Fruit fly (Drosophila melanogaster) whole organism, prepupa: ENCODE data around the gene CG6059.

ENCODE experiments used
- CG10631 ChIP-seq: fragments of 200-800 bp; sonication (Bioruptor generic); optimal IDR thresholded peaks from 2 replicates; lab custom pipeline; 2016; ENCODE audit warnings: missing biosample characterization, missing genetic modification characterization
- CG11294 ChIP-seq: fragments of 200-800 bp; sonication (Bioruptor generic); IDR thresholded peaks from 2 replicates; pipeline ENCODE4 v1.3.6; 2022; ENCODE audit warnings: missing biosample characterization, missing genetic modification characterization
- CG16779 ChIP-seq: fragments of 200-800 bp; sonication (Bioruptor generic); optimal IDR thresholded peaks from 3 replicates; lab custom pipeline; 2017; ENCODE audit warnings: missing biosample characterization, mild to moderate bottlenecking, missing genetic modification characterization
- CG4318 ChIP-seq: fragments of 200-800 bp; sonication (Bioruptor generic); optimal IDR thresholded peaks from 3 replicates; lab custom pipeline; 2017; ENCODE audit warnings: missing biosample characterization, mild to moderate bottlenecking, missing genetic modification characterization
- CG6163 ChIP-seq: fragments of 200-800 bp; sonication (Bioruptor generic); IDR thresholded peaks from 3 replicates; pipeline ENCODE4 v1.3.6; 2022; ENCODE audit warnings: missing biosample characterization, missing genetic modification characterization
- CG6276 ChIP-seq: fragments of 200-800 bp; sonication (Bioruptor generic); optimal IDR thresholded peaks from 2 replicates; lab custom pipeline; 2017; ENCODE audit warnings: missing biosample characterization, mild to moderate bottlenecking, missing genetic modification characterization
- CG6808 ChIP-seq: fragments of 200-800 bp; sonication (Bioruptor generic); optimal IDR thresholded peaks from 3 replicates; lab custom pipeline; 2017; ENCODE audit warnings: missing biosample characterization, missing genetic modification characterization, mild to moderate bottlenecking, moderate library complexity, missing genetic modification reagents
- CG8119 ChIP-seq: fragments of 200-800 bp; sonication (Bioruptor generic); IDR thresholded peaks from 3 replicates; pipeline ENCODE4 v1.3.6; 2022; ENCODE audit warnings: missing biosample characterization, missing genetic modification characterization
- CG8319 ChIP-seq: fragments of 200-800 bp; sonication (Bioruptor generic); optimal IDR thresholded peaks from 3 replicates; lab custom pipeline; 2016; ENCODE audit warnings: missing biosample characterization, missing genetic modification characterization
- Eip75B ChIP-seq: fragments of 200-800 bp; sonication (Bioruptor generic); optimal IDR thresholded peaks from 3 replicates; lab custom pipeline; 2016; ENCODE audit warnings: missing biosample characterization, missing genetic modification characterization
- Eip78C ChIP-seq: fragments of 200-800 bp; sonication (Bioruptor generic); peaks from one replicate; lab custom pipeline; 2016; ENCODE audit warnings: missing biosample characterization, missing genetic modification characterization
- Eip93F ChIP-seq: fragments of 200-800 bp; sonication (Bioruptor generic); optimal IDR thresholded peaks from 2 replicates; lab custom pipeline; 2016; ENCODE audit warnings: missing biosample characterization, mild to moderate bottlenecking, missing genetic modification characterization
- Ets21C ChIP-seq: fragments of 200-800 bp; sonication (Bioruptor generic); optimal IDR thresholded peaks from 3 replicates; lab custom pipeline; 2016; ENCODE audit warnings: missing biosample characterization, missing genetic modification characterization
- Gug ChIP-seq: fragments of 200-800 bp; sonication (Bioruptor generic); IDR thresholded peaks from 2 replicates; pipeline ENCODE4 v1.3.6; 2022; ENCODE audit warnings: missing biosample characterization, missing genetic modification characterization
- Hr39 ChIP-seq: fragments of 200-800 bp; sonication (Bioruptor generic); optimal IDR thresholded peaks from 2 replicates; lab custom pipeline; 2016; ENCODE audit warnings: missing biosample characterization, missing genetic modification characterization
- Lpt ChIP-seq: fragments of 200-800 bp; sonication (Bioruptor generic); optimal IDR thresholded peaks from 3 replicates; lab custom pipeline; 2016; ENCODE audit warnings: missing biosample characterization, missing genetic modification characterization
- Met ChIP-seq: fragments of 200-800 bp; sonication (Bioruptor generic); optimal IDR thresholded peaks from 3 replicates; lab custom pipeline; 2016; ENCODE audit warnings: missing biosample characterization, missing genetic modification characterization
- OdsH ChIP-seq: fragments of 200-800 bp; sonication (Bioruptor generic); optimal IDR thresholded peaks from 3 replicates; lab custom pipeline; 2016; ENCODE audit warnings: missing biosample characterization, missing genetic modification characterization
- Smox ChIP-seq: fragments of 200-800 bp; sonication (Bioruptor generic); optimal IDR thresholded peaks from 3 replicates; lab custom pipeline; 2016; ENCODE audit warnings: missing biosample characterization, missing genetic modification characterization
- Sox102F ChIP-seq: fragments of 200-800 bp; sonication (Bioruptor generic); optimal IDR thresholded peaks from 2 replicates; lab custom pipeline; 2016; ENCODE audit warnings: missing biosample characterization, mild to moderate bottlenecking, missing genetic modification characterization
- Sox14 ChIP-seq: fragments of 200-800 bp; sonication (Bioruptor generic); optimal IDR thresholded peaks from 3 replicates; lab custom pipeline; 2016; ENCODE audit warnings: missing biosample characterization, missing genetic modification characterization
- achi ChIP-seq: fragments of 200-800 bp; sonication (Bioruptor generic); optimal IDR thresholded peaks from 3 replicates; lab custom pipeline; 2016; ENCODE audit warnings: missing biosample characterization, missing genetic modification characterization
- dac ChIP-seq: fragments of 200-800 bp; sonication (Bioruptor generic); optimal IDR thresholded peaks from 2 replicates; lab custom pipeline; 2017; ENCODE audit warnings: missing biosample characterization, mild to moderate bottlenecking, missing genetic modification characterization
- eg ChIP-seq: fragments of 200-800 bp; sonication (Bioruptor generic); IDR thresholded peaks from 3 replicates; pipeline ENCODE4 v1.3.6; 2022; ENCODE audit warnings: missing biosample characterization, missing genetic modification characterization
- esn ChIP-seq: fragments of 200-800 bp; sonication (Bioruptor generic); optimal IDR thresholded peaks from 2 replicates; lab custom pipeline; 2016; ENCODE audit warnings: missing biosample characterization, mild to moderate bottlenecking, missing genetic modification characterization, moderate library complexity
- fd59A ChIP-seq: fragments of 200-800 bp; sonication (Bioruptor generic); optimal IDR thresholded peaks from 2 replicates; lab custom pipeline; 2017; ENCODE audit warnings: missing biosample characterization, mild to moderate bottlenecking, missing genetic modification characterization, missing genetic modification reagents
- fkh ChIP-seq: fragments of 200-800 bp; sonication (Bioruptor generic); optimal IDR thresholded peaks from 3 replicates; lab custom pipeline; 2017; ENCODE audit warnings: missing biosample characterization, mild to moderate bottlenecking, missing genetic modification characterization, moderate library complexity
- lz ChIP-seq: fragments of 200-800 bp; sonication (Bioruptor generic); optimal IDR thresholded peaks from 3 replicates; lab custom pipeline; 2016; ENCODE audit warnings: missing biosample characterization, missing genetic modification characterization
- salr ChIP-seq, 2 experiments: fragments of 200-800 bp; sonication (Bioruptor generic); optimal IDR thresholded peaks; 3 replicates each; lab custom pipeline; 2016 to 2018; ENCODE audit warnings: missing biosample characterization in 2 of 2, missing genetic modification characterization in 2 of 2, mild to moderate bottlenecking in 1 of 2
- ss ChIP-seq, 2 experiments: fragments of 200-800 bp; sonication (Bioruptor generic); optimal IDR thresholded peaks; 2 replicates in 1 of 2; 3 replicates in 1 of 2; lab custom pipeline; 2017 to 2018; ENCODE audit warnings: mild to moderate bottlenecking in 2 of 2, missing biosample characterization in 2 of 2, missing genetic modification characterization in 2 of 2, moderate library complexity in 1 of 2
- svp ChIP-seq: fragments of 200-800 bp; sonication (Bioruptor generic); peaks from one replicate; lab custom pipeline; 2016; ENCODE audit warnings: missing biosample characterization, missing genetic modification characterization
- vri ChIP-seq: fragments of 200-800 bp; sonication (Bioruptor generic); optimal IDR thresholded peaks from 3 replicates; lab custom pipeline; 2016; ENCODE audit warnings: missing biosample characterization, mild to moderate bottlenecking, missing genetic modification characterization

CG6059 gene

DNA sequence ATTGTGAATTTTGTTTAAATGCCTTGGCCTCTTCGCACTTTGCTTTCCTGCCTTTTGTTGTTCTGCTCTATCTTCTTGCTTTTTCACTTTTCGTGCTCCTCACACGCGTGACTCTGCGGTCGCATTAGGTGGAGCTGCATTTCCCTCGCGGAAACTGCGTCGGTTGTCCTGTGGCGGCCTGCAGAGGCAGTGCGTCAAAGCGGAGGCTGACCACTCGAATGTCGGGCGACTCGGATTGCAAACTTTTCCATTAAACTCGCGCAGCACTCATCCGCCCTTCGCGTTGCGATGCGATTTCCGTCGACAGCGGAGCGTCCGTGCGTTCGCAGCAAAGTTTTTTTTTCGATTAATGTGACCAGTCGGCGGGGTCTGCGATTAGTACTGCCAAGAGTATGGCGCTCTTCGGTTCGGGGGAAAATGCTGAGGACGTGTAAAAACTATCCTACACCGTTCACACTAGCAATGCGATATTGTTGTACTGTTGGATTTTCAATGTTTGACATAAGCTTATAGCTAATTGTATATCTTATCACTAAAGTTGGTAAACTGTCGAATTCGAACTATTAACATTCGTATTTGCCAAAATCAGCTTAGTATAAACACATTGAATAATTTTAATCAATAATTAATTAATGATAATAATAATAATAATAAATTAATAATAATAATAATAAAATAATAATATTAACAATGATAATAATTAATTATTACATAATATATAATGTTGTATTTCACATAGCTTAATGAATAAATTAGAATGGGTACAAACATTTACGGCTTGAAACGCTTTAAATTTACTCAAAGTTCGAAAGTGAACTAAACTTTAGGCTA is 26.4 kb upstream of the CG6059 start, which contains the start of gene CG6051 (continued):
- TF ChIP-seq esn (GFP tag; lab: Kevin White, UChicago) (peak; percentile 24), CG6808 (GFP tag; lab: Kevin White, UChicago) (peak; percentile 21), CG8119 (GFP tag; lab: Robert Waterston, UW) (no peak), salr (GFP tag; optimal IDR thresholded peaks at IDR 0.05; lab: Kevin White, UChicago) (peak; percentile 7), Eip93F (GFP tag; lab: Kevin White, UChicago) (no peak), Sox14 (GFP tag; lab: Kevin White, UChicago) (peak; percentile 34), CG10631 (GFP tag; lab: Kevin White, UChicago) (peak; percentile 41), lz (GFP tag; lab: Kevin White, UChicago) (peak; percentile 58), CG11294 (no peak), Eip75B (GFP tag; lab: Kevin White, UChicago) (peak; percentile 28), CG6276 (GFP tag; lab: Kevin White, UChicago) (peak; percentile 55), Gug (GFP tag; lab: Robert Waterston, UW) (no peak), CG4318 (GFP tag; lab: Kevin White, UChicago) (peak; percentile 2), CG8319 (GFP tag; lab: Kevin White, UChicago) (no peak), svp (GFP tag; lab: Kevin White, UChicago) (peak; percentile 84), Sox102F (GFP tag; lab: Kevin White, UChicago) (no peak), OdsH (GFP tag; lab: Kevin White, UChicago) (peak; percentile 38), CG6163 (GFP tag; lab: Robert Waterston, UW) (no peak), Smox (GFP tag; lab: Kevin White, UChicago) (peak; percentile 41), dac (GFP tag; lab: Kevin White, UChicago) (no peak), achi (peak; percentile 37), ss (GFP tag; optimal IDR thresholded peaks at IDR 0.05; lab: Kevin White, UChicago) (peak; percentile 41 to 46), eg (no peak), Lpt (no peak), fd59A (no peak), Hr39 (GFP tag; lab: Kevin White, UChicago) (peak; percentile 48)
- TF ChIP-seq, all 60 proteins: peak for 35

DNA sequence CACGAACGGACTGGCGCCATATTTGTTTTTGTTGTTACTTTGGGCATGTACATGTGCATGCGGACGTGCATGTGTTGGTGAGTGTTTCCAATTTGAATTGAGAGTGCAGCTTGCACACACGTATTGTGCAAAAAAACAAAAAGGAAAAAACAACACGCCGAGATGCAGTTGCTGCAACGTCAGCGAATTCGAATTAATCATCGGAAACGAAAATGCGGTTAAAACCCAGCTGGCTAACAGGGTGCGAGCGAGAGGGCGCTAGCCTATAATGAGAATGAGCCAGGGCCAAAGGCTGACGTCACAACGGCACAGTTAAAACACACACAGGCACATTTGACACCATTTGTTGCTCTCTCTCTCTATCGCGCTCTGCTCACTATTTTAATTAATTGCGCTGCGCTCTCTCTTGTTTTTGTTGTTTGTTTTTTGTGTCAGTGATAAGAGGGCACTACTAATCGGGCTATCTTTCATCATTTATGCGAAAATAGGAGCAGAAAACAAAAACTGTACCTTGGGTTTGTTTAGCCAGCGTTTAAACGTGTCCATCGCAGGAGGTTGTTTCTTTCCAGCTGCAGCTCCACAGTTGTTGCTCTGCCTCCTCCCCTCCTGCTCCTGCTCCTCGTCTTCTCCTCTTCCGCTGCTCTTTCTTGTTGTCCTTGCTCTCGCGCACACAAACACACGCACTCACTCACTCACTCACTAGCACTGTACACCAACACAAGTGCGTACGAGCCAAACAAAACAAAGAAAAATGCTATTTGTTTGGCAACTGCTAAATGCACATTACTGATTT is 25.6 kb upstream of the CG6059 start:
- TF ChIP-seq vri (GFP tag; lab: Kevin White, UChicago), result peak; percentile 33
- no peak for TF ChIP-seq dac (GFP tag; lab: Kevin White, UChicago)
- TF ChIP-seq CG16779 (tag; lab: Kevin White, UChicago), result peak; percentile 37
- TF ChIP-seq CG6276 (GFP tag; lab: Kevin White, UChicago), result peak; percentile 16
- TF ChIP-seq Ets21C, result no peak
- TF ChIP-seq Eip78C (GFP tag; lab: Kevin White, UChicago), result peak; percentile 57
- TF ChIP-seq Met (GFP tag; lab: Kevin White, UChicago), result no peak
- TF ChIP-seq, all 60 proteins: peak for 4

DNA sequence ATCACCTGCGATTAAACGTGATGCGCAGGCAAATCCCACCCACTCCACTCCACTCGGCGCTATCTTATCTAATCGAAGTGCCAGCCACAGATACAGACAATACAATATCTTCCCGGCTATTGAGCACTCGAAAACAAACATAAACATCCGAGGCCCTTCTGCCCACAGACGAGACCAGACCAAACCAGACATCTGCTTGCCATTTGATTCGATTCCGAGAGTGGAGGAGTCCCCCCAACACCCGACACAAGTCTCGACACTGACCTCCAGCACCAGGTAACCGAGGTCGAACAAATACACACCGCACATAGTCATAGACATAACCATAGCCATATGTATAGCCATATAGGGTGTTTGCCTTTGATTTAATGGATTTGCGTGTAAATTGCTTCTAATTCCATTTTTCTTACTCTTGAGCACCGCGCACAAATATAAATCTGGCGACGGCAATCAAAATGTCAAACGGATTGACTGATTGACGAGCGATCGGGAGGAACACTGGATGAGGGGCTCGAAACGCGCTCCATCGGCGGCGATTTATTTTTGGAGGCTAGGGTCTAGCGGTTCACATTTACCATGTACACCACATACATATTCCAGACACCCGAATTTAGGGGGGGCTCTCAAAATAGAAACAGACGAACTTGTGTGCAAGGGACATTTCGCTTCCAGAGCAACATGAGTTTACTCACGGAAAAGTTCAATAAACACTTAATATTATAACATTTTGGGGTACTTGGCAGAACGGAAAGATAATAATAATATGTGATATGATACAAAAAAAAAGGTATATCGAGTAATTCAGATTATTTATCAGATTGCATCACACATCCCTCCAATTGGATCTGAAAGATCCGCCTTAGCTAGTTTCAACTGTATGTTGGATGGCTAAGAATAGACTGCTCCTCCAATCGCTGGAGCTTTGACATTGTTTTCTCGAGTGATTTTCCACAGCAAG is 24.6 kb upstream of the CG6059 start:
- TF ChIP-seq fkh (peak; percentile 61), fd59A (no peak)
